Worm (Caenorhabditis elegans) whole organism, mixed stage, embryonic: ENCODE results near the gene srn-1.
A peak's percentile ranks its signal among the peaks of the same experiment; 100 is the strongest.

ENCODE experiments used
- M03D4.4 ChIP-seq: sonication (generic microtip); optimal IDR thresholded peaks from 2 replicates; lab custom pipeline; 2017; ENCODE audit warnings: mild to moderate bottlenecking, missing genetic modification characterization, missing compliant biosample characterization
- bed-3 ChIP-seq: fragments of 200-800 bp; sonication (Bioruptor generic); optimal IDR thresholded peaks from 3 replicates; lab custom pipeline; 2018; ENCODE audit warnings: mild to moderate bottlenecking, missing genetic modification characterization, moderate library complexity, missing compliant biosample characterization
- blmp-1 ChIP-seq: fragments of 150-350 bp; optimal IDR thresholded peaks from 2 replicates; lab custom pipeline; 2014; ENCODE audit warnings: missing biosample characterization, missing genetic modification characterization
- ceh-43 ChIP-seq: fragments of 200-800 bp; sonication (Bioruptor generic); optimal IDR thresholded peaks from 2 replicates; lab custom pipeline; 2018; ENCODE audit warnings: mild to moderate bottlenecking, missing genetic modification characterization, moderate library complexity, missing compliant biosample characterization
- ceh-83 ChIP-seq: fragments of 200-800 bp; sonication (Bioruptor generic); optimal IDR thresholded peaks from 2 replicates; lab custom pipeline; 2018; ENCODE audit warnings: mild to moderate bottlenecking, missing genetic modification characterization, missing compliant biosample characterization
- ces-1 ChIP-seq: fragments of 150-350 bp; optimal IDR thresholded peaks from 2 replicates; lab custom pipeline; 2014; ENCODE audit warnings: missing biosample characterization, missing genetic modification reagents, missing genetic modification characterization
- cnd-1 ChIP-seq: fragments of 200-800 bp; sonication (Bioruptor generic); optimal IDR thresholded peaks from 2 replicates; lab custom pipeline; 2018; ENCODE audit warnings: mild to moderate bottlenecking, missing genetic modification characterization, missing compliant biosample characterization
- drap-1 ChIP-seq: fragments of 200-800 bp; sonication (Bioruptor generic); optimal IDR thresholded peaks from 3 replicates; lab custom pipeline; 2018; ENCODE audit warnings: mild to moderate bottlenecking, missing genetic modification characterization, missing compliant biosample characterization
- elt-1 ChIP-seq: sonication (generic microtip); optimal IDR thresholded peaks from 2 replicates; lab custom pipeline; 2017; ENCODE audit warnings: missing genetic modification characterization, mild to moderate bottlenecking, missing compliant biosample characterization, antibody characterized with exemption, moderate library complexity, borderline replicate concordance; ENCODE audit not compliant: insufficient read depth
- elt-3 ChIP-seq: fragments of 150-350 bp; optimal IDR thresholded peaks from 2 replicates; lab custom pipeline; 2014; ENCODE audit warnings: missing biosample characterization, missing genetic modification characterization
- flh-1 ChIP-seq: fragments of 200-800 bp; sonication (Bioruptor generic); optimal IDR thresholded peaks from 2 replicates; lab custom pipeline; 2018; ENCODE audit warnings: mild to moderate bottlenecking, missing genetic modification characterization, moderate library complexity, missing compliant biosample characterization
- ham-2 ChIP-seq: fragments of 200-800 bp; sonication (Bioruptor generic); optimal IDR thresholded peaks from 2 replicates; lab custom pipeline; 2018; ENCODE audit warnings: mild to moderate bottlenecking, missing genetic modification characterization, missing compliant biosample characterization
- hlh-1 ChIP-seq: fragments of 150-350 bp; optimal IDR thresholded peaks from 2 replicates; lab custom pipeline; 2014; ENCODE audit warnings: missing biosample characterization, missing genetic modification reagents, missing genetic modification characterization
- lin-13 ChIP-seq: fragments of 150-350 bp; optimal IDR thresholded peaks from 2 replicates; lab custom pipeline; 2014; ENCODE audit warnings: missing biosample characterization, missing genetic modification characterization
- lin-32 ChIP-seq: fragments of 200-800 bp; sonication (Bioruptor generic); optimal IDR thresholded peaks from 2 replicates; lab custom pipeline; 2018; ENCODE audit warnings: mild to moderate bottlenecking, missing genetic modification characterization, missing compliant biosample characterization
- lsy-2 ChIP-seq: fragments of 150-350 bp; optimal IDR thresholded peaks from 2 replicates; lab custom pipeline; 2014; ENCODE audit warnings: missing biosample characterization, missing genetic modification characterization
- mab-5 ChIP-seq: fragments of 150-350 bp; optimal IDR thresholded peaks from 2 replicates; lab custom pipeline; 2014; ENCODE audit warnings: missing biosample characterization, missing genetic modification characterization
- mep-1 ChIP-seq: fragments of 150-350 bp; optimal IDR thresholded peaks from 2 replicates; lab custom pipeline; 2017; ENCODE audit warnings: missing biosample characterization, missing genetic modification reagents, missing genetic modification characterization, inconsistent platforms
- mls-2 ChIP-seq: sonication (generic microtip); optimal IDR thresholded peaks from 2 replicates; lab custom pipeline; 2016; ENCODE audit warnings: mild to moderate bottlenecking, missing genetic modification characterization, moderate library complexity, missing compliant biosample characterization
- nhr-12 ChIP-seq: fragments of 150-350 bp; optimal IDR thresholded peaks from 2 replicates; lab custom pipeline; 2014; ENCODE audit warnings: missing biosample characterization, missing genetic modification characterization
- nhr-2 ChIP-seq: fragments of 150-350 bp; optimal IDR thresholded peaks from 2 replicates; lab custom pipeline; 2014; ENCODE audit warnings: missing biosample characterization, missing genetic modification characterization
- nhr-237 ChIP-seq: fragments of 150-350 bp; optimal IDR thresholded peaks from 2 replicates; lab custom pipeline; 2014; ENCODE audit warnings: missing biosample characterization, missing genetic modification characterization
- nhr-28 ChIP-seq: fragments of 150-350 bp; optimal IDR thresholded peaks from 2 replicates; lab custom pipeline; 2014; ENCODE audit warnings: missing biosample characterization, missing genetic modification characterization
- nhr-76 ChIP-seq: sonication (generic microtip); optimal IDR thresholded peaks from 2 replicates; lab custom pipeline; 2017; ENCODE audit warnings: missing biosample characterization, missing genetic modification characterization
- pha-4 ChIP-seq: fragments of 150-350 bp; optimal IDR thresholded peaks from 2 replicates; lab custom pipeline; 2018; ENCODE audit warnings: missing biosample characterization, missing genetic modification reagents, missing genetic modification characterization
- sem-2 ChIP-seq: fragments of 200-800 bp; sonication (Bioruptor generic); optimal IDR thresholded peaks from 2 replicates; lab custom pipeline; 2018; ENCODE audit warnings: mild to moderate bottlenecking, missing genetic modification characterization, missing compliant biosample characterization
- sptf-1 ChIP-seq: sonication (generic microtip); optimal IDR thresholded peaks from 2 replicates; lab custom pipeline; 2017; ENCODE audit warnings: mild to moderate bottlenecking, missing genetic modification characterization, moderate library complexity, missing compliant biosample characterization
- tbx-8 ChIP-seq: fragments of 200-800 bp; sonication (Bioruptor generic); optimal IDR thresholded peaks from 2 replicates; lab custom pipeline; 2018; ENCODE audit warnings: mild to moderate bottlenecking, missing genetic modification characterization, moderate library complexity, missing compliant biosample characterization
- unc-120 ChIP-seq: sonication (generic microtip); optimal IDR thresholded peaks from 2 replicates; lab custom pipeline; 2017; ENCODE audit warnings: missing genetic modification characterization, missing compliant biosample characterization; ENCODE audit not compliant: poor library complexity, severe bottlenecking
- unc-39 ChIP-seq: fragments of 150-350 bp; optimal IDR thresholded peaks from 2 replicates; lab custom pipeline; 2014; ENCODE audit warnings: missing biosample characterization, missing genetic modification characterization
- unc-62 ChIP-seq: fragments of 150-350 bp; optimal IDR thresholded peaks from 2 replicates; lab custom pipeline; 2014; ENCODE audit warnings: missing biosample characterization, missing genetic modification reagents, missing genetic modification characterization
- zip-8 ChIP-seq: fragments of 150-350 bp; optimal IDR thresholded peaks from 2 replicates; lab custom pipeline; 2014; ENCODE audit warnings: missing biosample characterization, missing genetic modification characterization
- ztf-11 ChIP-seq: fragments of 150-350 bp; optimal IDR thresholded peaks from 2 replicates; lab custom pipeline; 2014; ENCODE audit warnings: missing biosample characterization, missing genetic modification characterization

Gene srn-1

ce11 chrV:6270552-6270951, 15.7 kb downstream of the srn-1 start, which contains the start of gene F31F7.2:
Gene F31F7.2, plus strand, starts transcription at chrV:6270852.
- TF ChIP-seq nhr-12 (tag; lab: Kevin White, UChicago) (no peak), nhr-237 (no peak), lin-32 (no peak), mab-5 (tag; lab: Kevin White, UChicago) (no peak), tbx-8 (GFP tag; lab: Kevin White, UChicago) (no peak), mls-2 (tag; lab: Kevin White, UChicago) (no peak), flh-1 (GFP tag; lab: Kevin White, UChicago) (no peak), M03D4.4 (tag; lab: Kevin White, UChicago) (no peak), cnd-1 (tag; lab: Kevin White, UChicago) (no peak), nhr-2 (no peak), ceh-43 (GFP tag; lab: Kevin White, UChicago) (no peak), unc-39 (tag; lab: Kevin White, UChicago) (no peak), zip-8 (tag; lab: Kevin White, UChicago) (no peak), pha-4 (tag; lab: Kevin White, UChicago) (no peak), unc-120 (tag; lab: Kevin White, UChicago) (no peak), ham-2 (GFP tag; lab: Kevin White, UChicago) (no peak), ces-1 (GFP tag; lab: Kevin White, UChicago) (no peak)
- TF ChIP-seq, all 35 proteins: peak for 0

- TF ChIP-seq tbx-8 (GFP tag; lab: Kevin White, UChicago) (no peak), pha-4 (tag; lab: Kevin White, UChicago) (peak; percentile 4), ceh-43 (GFP tag; lab: Kevin White, UChicago) (no peak), mab-5 (tag; lab: Kevin White, UChicago) (no peak), hlh-1 (tag; lab: Kevin White, UChicago) (peak; percentile 81), mep-1 (tag; lab: Kevin White, UChicago) (no peak), mls-2 (tag; lab: Kevin White, UChicago) (no peak), flh-1 (GFP tag; lab: Kevin White, UChicago) (no peak), nhr-28 (no peak), cnd-1 (tag; lab: Kevin White, UChicago) (no peak), nhr-12 (tag; lab: Kevin White, UChicago) (no peak), elt-1 (no peak), nhr-2 (no peak), elt-3 (tag; lab: Kevin White, UChicago) (no peak), nhr-237 (peak; percentile 51), sem-2 (GFP tag; lab: Kevin White, UChicago) (no peak), lin-13 (no peak), drap-1 (GFP tag; lab: Kevin White, UChicago) (no peak), ztf-11 (tag; lab: Kevin White, UChicago) (no peak), bed-3 (no peak), nhr-76 (tag; lab: Kevin White, UChicago) (no peak), ham-2 (GFP tag; lab: Kevin White, UChicago) (no peak), M03D4.4 (tag; lab: Kevin White, UChicago) (no peak), unc-120 (tag; lab: Kevin White, UChicago) (peak; percentile 46), lsy-2 (tag; lab: Kevin White, UChicago) (no peak), ces-1 (GFP tag; lab: Kevin White, UChicago) (no peak), unc-62 (GFP tag; lab: Kevin White, UChicago) (no peak), zip-8 (tag; lab: Kevin White, UChicago) (no peak)
Measured at ce11 chrV:6270097-6270496, 16.1 kb downstream of the srn-1 start.

ce11 chrV:6268961-6269360, 17.3 kb downstream of the srn-1 start:
- TF ChIP-seq cnd-1 (tag; lab: Kevin White, UChicago) (no peak), nhr-28 (no peak), nhr-76 (tag; lab: Kevin White, UChicago) (no peak), ceh-43 (GFP tag; lab: Kevin White, UChicago) (no peak), ceh-83 (GFP tag; lab: Kevin White, UChicago) (no peak), hlh-1 (tag; lab: Kevin White, UChicago) (no peak), blmp-1 (tag; lab: Kevin White, UChicago) (no peak), lsy-2 (tag; lab: Kevin White, UChicago) (no peak), ztf-11 (tag; lab: Kevin White, UChicago) (no peak), elt-3 (tag; lab: Kevin White, UChicago) (no peak), nhr-12 (tag; lab: Kevin White, UChicago) (no peak), sptf-1 (tag; lab: Kevin White, UChicago) (no peak), mep-1 (tag; lab: Kevin White, UChicago) (no peak), elt-1 (no peak), lin-32 (no peak), unc-39 (tag; lab: Kevin White, UChicago) (no peak), nhr-2 (no peak), nhr-237 (no peak), flh-1 (GFP tag; lab: Kevin White, UChicago) (no peak)
